Fruit fly (Drosophila melanogaster) whole organism, adult: ENCODE data around the gene sif.

Experiments used
- CG11617 ChIP-seq: fragments of 200-800 bp; sonication (Bioruptor generic); optimal IDR thresholded peaks from 2 replicates; lab custom pipeline; 2017; ENCODE audit warnings: mild to moderate bottlenecking, missing biosample characterization, missing genetic modification reagents, missing genetic modification characterization
- CG12768 ChIP-seq: fragments of 200-800 bp; sonication (Bioruptor generic); optimal IDR thresholded peaks from 2 replicates; lab custom pipeline; 2017; ENCODE audit warnings: missing biosample characterization, missing genetic modification characterization, mild to moderate bottlenecking, moderate library complexity, missing genetic modification reagents
- CG14711 ChIP-seq: fragments of 200-800 bp; sonication (Bioruptor generic); optimal IDR thresholded peaks from 2 replicates; lab custom pipeline; 2018; ENCODE audit warnings: missing biosample characterization, mild to moderate bottlenecking, missing genetic modification characterization, moderate library complexity
- CG1620 ChIP-seq: fragments of 200-800 bp; sonication (Bioruptor generic); optimal IDR thresholded peaks from 2 replicates; lab custom pipeline; 2016; ENCODE audit warnings: missing biosample characterization, missing genetic modification characterization
- CG33017 ChIP-seq: fragments of 200-800 bp; sonication (Bioruptor generic); optimal IDR thresholded peaks from 2 replicates; lab custom pipeline; 2018; ENCODE audit warnings: missing biosample characterization, mild to moderate bottlenecking, missing genetic modification characterization, moderate library complexity
- CG5204 ChIP-seq: fragments of 200-800 bp; sonication (Bioruptor generic); optimal IDR thresholded peaks from 2 replicates; lab custom pipeline; 2016; ENCODE audit warnings: missing biosample characterization, missing genetic modification characterization
- CG7045 ChIP-seq: fragments of 200-800 bp; sonication (Bioruptor generic); optimal IDR thresholded peaks from 2 replicates; lab custom pipeline; 2017; ENCODE audit warnings: missing biosample characterization, mild to moderate bottlenecking, missing genetic modification characterization
- CG7101 ChIP-seq: fragments of 200-800 bp; sonication (Bioruptor generic); optimal IDR thresholded peaks from 2 replicates; lab custom pipeline; 2018; ENCODE audit warnings: missing biosample characterization, mild to moderate bottlenecking, missing genetic modification characterization, moderate library complexity
- Clk ChIP-seq: fragments of 200-800 bp; sonication (Bioruptor generic); optimal IDR thresholded peaks from 2 replicates; lab custom pipeline; 2017; ENCODE audit warnings: missing biosample characterization, missing genetic modification characterization
- Crg-1 ChIP-seq: fragments of 200-800 bp; sonication (Bioruptor generic); optimal IDR thresholded peaks from 2 replicates; lab custom pipeline; 2016; ENCODE audit warnings: missing biosample characterization, missing genetic modification characterization
- Hr96 ChIP-seq: fragments of 200-800 bp; sonication (Bioruptor generic); optimal IDR thresholded peaks from 2 replicates; lab custom pipeline; 2016; ENCODE audit warnings: missing biosample characterization, missing genetic modification characterization
- Mnt ChIP-seq: fragments of 200-800 bp; sonication (Bioruptor generic); optimal IDR thresholded peaks from 2 replicates; lab custom pipeline; 2016; ENCODE audit warnings: missing biosample characterization, mild to moderate bottlenecking, missing genetic modification characterization
- bab1 ChIP-seq: fragments of 200-800 bp; sonication (Bioruptor generic); optimal IDR thresholded peaks from 3 replicates; lab custom pipeline; 2019; ENCODE audit warnings: missing biosample characterization, mild to moderate bottlenecking, missing genetic modification characterization, moderate library complexity
- cic ChIP-seq: fragments of 200-800 bp; sonication (Bioruptor generic); optimal IDR thresholded peaks from 2 replicates; lab custom pipeline; 2017; ENCODE audit warnings: missing biosample characterization, mild to moderate bottlenecking, missing genetic modification characterization, moderate library complexity
- cnc ChIP-seq, 2 experiments: fragments of >200 bp; optimal IDR thresholded peaks; 2 replicates each; lab custom pipeline; 2017
- kay ChIP-seq: fragments of 200-800 bp; sonication (Bioruptor generic); peaks from one replicate; lab custom pipeline; 2016; ENCODE audit warnings: missing biosample characterization, missing genetic modification characterization, borderline replicate concordance
- ovo ChIP-seq: fragments of 200-800 bp; sonication (Bioruptor generic); optimal IDR thresholded peaks from 2 replicates; lab custom pipeline; 2016; ENCODE audit warnings: missing biosample characterization, missing genetic modification characterization
- pad ChIP-seq: fragments of 200-800 bp; sonication (Bioruptor generic); optimal IDR thresholded peaks from 3 replicates; lab custom pipeline; 2017; ENCODE audit warnings: missing biosample characterization, missing genetic modification characterization, mild to moderate bottlenecking, moderate library complexity, missing genetic modification reagents
- tj ChIP-seq: fragments of 200-800 bp; sonication (Bioruptor generic); optimal IDR thresholded peaks from 3 replicates; lab custom pipeline; 2017; ENCODE audit warnings: missing biosample characterization, mild to moderate bottlenecking, missing genetic modification characterization, moderate library complexity
- toe ChIP-seq: fragments of 200-800 bp; sonication (Bioruptor generic); optimal IDR thresholded peaks from 2 replicates; lab custom pipeline; 2016; ENCODE audit warnings: missing biosample characterization, missing genetic modification characterization

sif gene

DNA sequence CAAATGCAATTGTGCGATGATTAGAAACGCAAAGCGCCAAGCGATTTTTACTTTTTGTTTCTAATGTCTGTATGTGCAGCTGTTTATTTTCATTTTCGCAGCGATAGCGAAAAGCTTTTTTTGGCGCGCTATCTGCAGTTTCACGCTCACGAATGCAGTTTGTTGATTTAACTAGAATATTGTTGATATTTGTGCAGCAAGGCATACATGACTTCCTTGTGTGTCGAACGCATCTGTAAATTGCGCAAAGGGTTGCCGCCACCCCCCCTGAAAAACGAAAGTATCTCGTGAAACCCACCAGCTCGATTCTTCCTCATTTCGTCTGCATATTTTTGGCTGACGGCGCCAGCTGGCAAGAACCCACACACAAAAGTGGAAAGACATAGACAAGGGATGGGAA is 16.2 kb upstream of the sif start:
- peak; percentile 31 for TF ChIP-seq Mnt (GFP tag; lab: Kevin White, UChicago)
- peak; percentile 22 for TF ChIP-seq tj (GFP tag; lab: Kevin White, UChicago)
- peak; percentile 56 for TF ChIP-seq CG12768
- peak; percentile 34 for TF ChIP-seq CG33017
- no peak for TF ChIP-seq CG5204 (GFP tag; lab: Kevin White, UChicago)
- no peak for TF ChIP-seq CG1620 (GFP tag; lab: Kevin White, UChicago)
- peak; percentile 31 for TF ChIP-seq toe
- peak; percentile 54 for TF ChIP-seq ovo (GFP tag; lab: Kevin White, UChicago)
- no peak for TF ChIP-seq Clk (GFP tag; lab: Kevin White, UChicago)
- no peak for TF ChIP-seq cnc (optimal IDR thresholded peaks at IDR 0.05; lab: Kevin White, UChicago)
- TF ChIP-seq CG7045: peak; percentile 49
- TF ChIP-seq pad (GFP tag; lab: Kevin White, UChicago): no peak
- no peak for TF ChIP-seq bab1 (GFP tag; lab: Kevin White, UChicago)
- peak; percentile 74 for TF ChIP-seq kay (GFP tag; lab: Kevin White, UChicago)
- peak; percentile 39 for TF ChIP-seq cic (GFP tag; lab: Kevin White, UChicago)
- peak; percentile 60 for TF ChIP-seq CG7101 (tag; lab: Kevin White, UChicago)
- TF ChIP-seq CG14711: no peak
- peak; percentile 48 for TF ChIP-seq CG11617
- TF ChIP-seq Crg-1 (GFP tag; lab: Kevin White, UChicago): no peak
- peak; percentile 59 for TF ChIP-seq Hr96 (GFP tag; lab: Kevin White, UChicago)

DNA sequence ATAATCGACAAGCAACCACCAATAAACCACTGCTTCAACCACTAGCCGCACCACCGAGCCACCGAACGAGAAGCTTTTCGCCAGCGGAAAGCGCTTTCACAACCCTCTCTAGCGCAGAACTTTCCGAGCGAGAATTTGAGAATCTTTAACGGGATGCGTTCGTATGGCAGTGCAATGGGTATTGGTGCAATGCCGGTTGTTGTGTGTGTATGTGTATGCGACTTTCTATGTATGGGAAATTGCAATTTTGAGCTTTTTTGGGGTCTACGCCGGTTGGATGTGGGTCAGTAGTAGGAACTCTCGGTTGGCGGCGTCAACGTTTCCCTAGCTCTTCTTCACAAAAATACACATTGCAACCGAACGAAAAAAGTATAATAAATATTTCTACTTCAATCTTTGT is 14.9 kb upstream of the sif start:
- TF ChIP-seq CG1620 (GFP tag; lab: Kevin White, UChicago): no peak
- TF ChIP-seq Clk (GFP tag; lab: Kevin White, UChicago): no peak
- TF ChIP-seq cic (GFP tag; lab: Kevin White, UChicago): peak; percentile 89
- peak; percentile 42 for TF ChIP-seq Mnt (GFP tag; lab: Kevin White, UChicago)
- no peak for TF ChIP-seq bab1 (GFP tag; lab: Kevin White, UChicago)
- no peak for TF ChIP-seq CG11617
- peak; percentile 25 for TF ChIP-seq CG7101 (tag; lab: Kevin White, UChicago)
- no peak for TF ChIP-seq Crg-1 (GFP tag; lab: Kevin White, UChicago)
- no peak for TF ChIP-seq Hr96 (GFP tag; lab: Kevin White, UChicago)
- no peak for TF ChIP-seq cnc (optimal IDR thresholded peaks at IDR 0.05; lab: Kevin White, UChicago)
- no peak for TF ChIP-seq ovo (GFP tag; lab: Kevin White, UChicago)
- peak; percentile 78 for TF ChIP-seq CG12768
- no peak for TF ChIP-seq tj (GFP tag; lab: Kevin White, UChicago)
- no peak for TF ChIP-seq CG5204 (GFP tag; lab: Kevin White, UChicago)
- TF ChIP-seq CG7045: peak; percentile 43
- TF ChIP-seq pad (GFP tag; lab: Kevin White, UChicago): no peak
- TF ChIP-seq toe: no peak
- TF ChIP-seq CG14711: no peak
- TF ChIP-seq kay (GFP tag; lab: Kevin White, UChicago): peak; percentile 81
- TF ChIP-seq CG33017: no peak

DNA sequence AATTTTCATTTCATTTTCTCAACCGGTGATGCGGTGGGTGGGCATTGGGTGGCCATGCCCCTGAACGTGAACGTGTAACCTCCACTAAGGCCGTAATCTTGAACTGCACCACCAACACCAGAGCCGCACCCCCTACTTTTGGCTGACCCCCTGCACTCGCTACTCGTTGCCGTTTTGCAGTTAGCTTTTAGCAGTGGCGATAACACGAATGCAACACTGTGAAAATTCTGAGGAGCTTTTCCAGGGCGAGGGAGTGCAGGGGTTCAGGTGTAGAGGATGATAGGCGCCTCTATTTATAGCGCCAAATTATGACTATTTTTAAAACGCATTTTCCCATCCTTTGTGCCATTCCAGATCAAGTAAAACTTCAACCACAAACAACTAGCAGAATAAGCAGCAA is 14.0 kb upstream of the sif start:
- TF ChIP-seq cic (GFP tag; lab: Kevin White, UChicago): peak; percentile 73
- TF ChIP-seq pad (GFP tag; lab: Kevin White, UChicago): peak; percentile 36
- TF ChIP-seq CG1620 (GFP tag; lab: Kevin White, UChicago): no peak
- TF ChIP-seq Mnt (GFP tag; lab: Kevin White, UChicago): peak; percentile 66
- peak; percentile 5 for TF ChIP-seq CG33017
- TF ChIP-seq Hr96 (GFP tag; lab: Kevin White, UChicago): no peak
- no peak for TF ChIP-seq toe
- no peak for TF ChIP-seq cnc (optimal IDR thresholded peaks at IDR 0.05; lab: Kevin White, UChicago)
- peak; percentile 29 for TF ChIP-seq CG7101 (tag; lab: Kevin White, UChicago)
- TF ChIP-seq Clk (GFP tag; lab: Kevin White, UChicago): no peak
- no peak for TF ChIP-seq kay (GFP tag; lab: Kevin White, UChicago)
- peak; percentile 54 for TF ChIP-seq CG14711
- peak; percentile 14 for TF ChIP-seq CG12768
- no peak for TF ChIP-seq tj (GFP tag; lab: Kevin White, UChicago)

DNA sequence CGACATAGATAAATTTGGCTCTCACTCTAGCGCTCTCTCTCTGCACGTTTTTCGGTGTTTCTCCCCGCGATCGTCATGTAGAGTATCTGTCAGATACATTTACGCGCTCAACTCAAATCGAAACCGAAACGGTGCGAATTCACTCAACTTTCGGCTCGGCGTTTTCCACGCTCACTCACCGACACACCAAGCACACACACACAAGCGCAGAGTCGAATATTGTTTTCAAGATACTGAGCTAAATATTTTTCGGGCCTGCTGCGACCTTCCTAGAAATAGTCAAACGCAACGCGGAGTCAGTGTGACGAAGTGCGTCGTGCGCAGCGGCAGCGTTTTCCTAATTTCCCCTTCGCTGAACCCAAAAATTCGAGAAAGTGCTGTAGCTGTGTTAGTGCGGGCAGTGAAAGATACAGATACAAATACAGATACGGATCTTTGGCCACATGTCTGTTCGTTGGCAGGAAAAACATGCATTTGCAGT is 3.3 kb upstream of the sif start, which contains the start of gene lin-28:
lin-28 (plus strand) TSS at position 279 of the 481 bp plus-strand sequence.
- TF ChIP-seq CG7045: no peak

DNA sequence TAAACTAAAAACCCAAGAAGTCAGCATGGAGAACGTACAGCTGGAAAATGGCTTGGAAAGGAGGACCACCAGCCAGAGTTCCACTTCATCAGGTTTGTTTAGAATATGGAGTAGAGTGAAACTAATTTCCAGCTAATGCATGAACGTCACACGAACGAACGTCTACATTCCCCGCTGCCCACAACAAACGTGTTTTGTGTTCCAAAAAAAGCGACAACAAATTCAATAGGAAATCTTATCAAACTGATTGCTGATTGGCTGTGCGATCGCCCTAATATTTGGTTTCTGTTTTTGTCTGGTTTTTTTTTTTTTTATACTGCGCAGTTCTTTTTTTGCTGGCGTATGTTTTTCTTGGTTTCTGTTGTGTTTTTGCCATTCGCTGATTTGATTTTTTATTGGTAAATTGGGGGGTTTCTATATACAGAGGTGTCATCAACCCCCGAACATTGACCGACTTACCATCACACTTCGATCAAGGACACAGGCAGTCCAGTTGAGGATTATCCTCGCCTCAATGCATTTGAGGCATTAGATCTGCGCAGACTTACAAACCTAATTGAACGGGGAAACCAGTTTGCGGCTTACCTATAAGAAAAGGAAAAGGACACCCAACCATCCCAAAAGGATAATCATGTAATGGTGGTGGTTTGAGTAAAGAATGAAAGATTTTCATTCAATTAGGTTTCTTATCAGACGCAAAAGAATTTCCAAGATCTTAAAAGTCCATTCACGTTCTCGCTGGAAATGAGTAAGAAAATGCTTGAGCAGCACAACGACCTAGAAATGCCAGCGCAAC is 2.6 kb upstream of the sif start:
- TF ChIP-seq CG7101 (tag; lab: Kevin White, UChicago) (no peak), CG14711 (no peak), CG33017 (no peak), CG11617 (no peak), Crg-1 (GFP tag; lab: Kevin White, UChicago) (no peak), ovo (GFP tag; lab: Kevin White, UChicago) (no peak)

DNA sequence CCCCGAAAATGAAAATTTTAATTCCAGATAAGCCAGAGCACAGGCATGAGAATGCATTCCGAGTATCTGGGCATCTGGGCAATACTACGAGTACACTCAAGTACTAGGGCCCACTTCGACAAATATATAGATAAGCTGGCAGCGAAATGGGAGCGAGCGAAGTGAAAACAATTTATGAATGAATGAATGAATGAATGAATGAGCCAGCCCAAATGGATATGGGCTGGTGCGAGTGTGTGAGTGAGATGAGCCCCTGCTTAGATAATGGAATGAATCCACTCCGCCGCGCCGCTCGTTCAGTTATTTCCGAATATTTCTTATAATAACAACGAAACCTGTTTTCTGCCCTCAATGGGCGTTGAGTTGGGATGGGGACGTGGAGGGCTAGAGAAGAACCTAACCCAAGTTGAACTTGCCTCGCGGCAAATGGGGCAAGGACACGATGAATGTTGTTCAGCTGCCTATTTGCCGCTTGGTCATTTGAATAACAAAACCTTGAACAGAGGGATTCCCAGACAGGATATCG is 1.9 kb upstream of the sif start:
- TF ChIP-seq cic (GFP tag; lab: Kevin White, UChicago) (peak; percentile 6), bab1 (GFP tag; lab: Kevin White, UChicago) (no peak)
